Fruit fly (Drosophila melanogaster): ENCODE data around the gene spn-A.
A peak's percentile ranks its signal among the peaks of the same experiment; 100 is the strongest.

spn-A gene

DNA sequence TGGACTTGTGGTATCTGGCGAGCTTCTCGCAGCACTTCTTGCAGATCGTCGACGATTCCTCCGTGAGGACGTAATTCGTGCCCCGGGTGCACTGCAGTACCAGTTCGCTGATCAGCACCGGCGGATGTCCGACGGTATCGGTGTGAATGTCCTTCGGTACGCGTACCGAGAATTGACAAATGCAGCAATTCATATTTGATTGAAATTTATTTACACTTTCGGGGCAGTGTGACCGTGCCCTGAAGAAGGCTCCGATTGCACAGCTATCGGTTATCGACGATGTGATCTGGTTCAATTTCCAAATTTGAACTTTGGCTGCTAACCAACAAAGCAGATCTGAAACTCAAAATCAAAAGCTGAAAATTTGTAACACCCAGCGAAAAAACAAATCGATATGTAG is 19.2 kb downstream of the spn-A start, which contains the start of gene ZIPIC (continued):
- peak; percentile 99 for TF ChIP-seq CG15514 (GFP tag; optimal IDR thresholded peaks at IDR 0.05)
- no peak for TF ChIP-seq GATAe (GFP tag; conservative IDR thresholded peaks at IDR 0.05)
- TF ChIP-seq CG18619 (GFP tag; optimal IDR thresholded peaks at IDR 0.05), result no peak
- no peak for TF ChIP-seq Atf6 (GFP tag; IDR thresholded peaks at IDR 0.05)
- TF ChIP-seq Hr3 (GFP tag; optimal IDR thresholded peaks at IDR 0.05), result no peak
- no peak for TF ChIP-seq danr (GFP tag; IDR thresholded peaks at IDR 0.05)
- no peak for TF ChIP-seq CG10321 (GFP tag; IDR thresholded peaks at IDR 0.05)
- TF ChIP-seq CG2129 (GFP tag; IDR thresholded peaks at IDR 0.05; ENCODE audit: partially characterized antibody), result no peak
- TF ChIP-seq btn (GFP tag; optimal IDR thresholded peaks at IDR 0.05), result no peak
- TF ChIP-seq CG1233 (GFP tag; optimal IDR thresholded peaks at IDR 0.05), result no peak
- peak; percentile 56 for TF ChIP-seq Sin3A (optimal IDR thresholded peaks at IDR 0.05)
- no peak for TF ChIP-seq CoRest (tag; optimal IDR thresholded peaks at IDR 0.05)
- TF ChIP-seq NFAT (GFP tag; IDR thresholded peaks at IDR 0.05), result no peak
- TF ChIP-seq hkb (optimal IDR thresholded peaks at IDR 0.05), result no peak
- no peak for TF ChIP-seq hkb (GFP tag; IDR thresholded peaks at IDR 0.05)
- no peak for TF ChIP-seq CG1529 (GFP tag; optimal IDR thresholded peaks at IDR 0.05)
- no peak for TF ChIP-seq ash1 (GFP tag; optimal IDR thresholded peaks at IDR 0.05)
- 0 out of 2 replicates have a peak, but pooled peaks have one; percentile 20 for TF ChIP-seq CG3847 (GFP tag; IDR thresholded peaks at IDR 0.05)
- TF ChIP-seq dimm (GFP tag; IDR thresholded peaks at IDR 0.05), result no peak
- TF ChIP-seq rib (GFP tag; IDR thresholded peaks at IDR 0.05), result no peak
- TF ChIP-seq Side (GFP tag; optimal IDR thresholded peaks at IDR 0.05), result no peak
- no peak for TF ChIP-seq Dbx (GFP tag; IDR thresholded peaks at IDR 0.05)
- TF ChIP-seq Bdp1 (GFP tag; optimal IDR thresholded peaks at IDR 0.05), result no peak
- TF ChIP-seq YL-1 (GFP tag; optimal IDR thresholded peaks at IDR 0.05), result peak; percentile 70
- TF ChIP-seq HLHmδ (GFP tag; optimal IDR thresholded peaks at IDR 0.05), result no peak
- no peak for TF ChIP-seq Aef1 (GFP tag; IDR thresholded peaks at IDR 0.05)
- peak; percentile 23 for TF ChIP-seq CG17186 (GFP tag; optimal IDR thresholded peaks at IDR 0.05)
- TF ChIP-seq D (optimal IDR thresholded peaks at IDR 0.05), result no peak
- no peak for TF ChIP-seq D (GFP tag; optimal IDR thresholded peaks at IDR 0.05)
- no peak for TF ChIP-seq CG16779 (GFP tag; IDR thresholded peaks at IDR 0.05)
- no peak for TF ChIP-seq Jarid2 (GFP tag; optimal IDR thresholded peaks at IDR 0.05)
- TF ChIP-seq CG2678 (tag; optimal IDR thresholded peaks at IDR 0.05), result no peak
- no peak for TF ChIP-seq crol (GFP tag; IDR thresholded peaks at IDR 0.05)
- no peak for TF ChIP-seq repo (GFP tag; optimal IDR thresholded peaks at IDR 0.05)
- TF ChIP-seq Blimp-1 (GFP tag; optimal IDR thresholded peaks at IDR 0.05), result no peak
- no peak for TF ChIP-seq insv (GFP tag; optimal IDR thresholded peaks at IDR 0.05)
- TF ChIP-seq C15 (GFP tag; IDR thresholded peaks at IDR 0.05), result no peak
- no peak for TF ChIP-seq CG4730 (GFP tag; IDR thresholded peaks at IDR 0.05)
- no peak for TF ChIP-seq CG30403 (GFP tag; optimal IDR thresholded peaks at IDR 0.05)
- no peak for TF ChIP-seq grau (tag; optimal IDR thresholded peaks at IDR 0.05)
- no peak for TF ChIP-seq CG13296 (GFP tag; optimal IDR thresholded peaks at IDR 0.05)
- peak; percentile 65 for TF ChIP-seq stwl (tag; optimal IDR thresholded peaks at IDR 0.05)
- no peak for TF ChIP-seq HLH3B (GFP tag; IDR thresholded peaks at IDR 0.05)
- TF ChIP-seq CG11247 (GFP tag; IDR thresholded peaks at IDR 0.05), result no peak
- peak; percentile 80 for TF ChIP-seq Dp (GFP tag; optimal IDR thresholded peaks at IDR 0.05)
- no peak for TF ChIP-seq CG8089 (GFP tag; optimal IDR thresholded peaks at IDR 0.05)
- no peak for TF ChIP-seq bcd (GFP tag; optimal IDR thresholded peaks at IDR 0.05)
- TF ChIP-seq eve (GFP tag; optimal IDR thresholded peaks at IDR 0.05), result no peak
- no peak for TF ChIP-seq CG5245 (GFP tag; optimal IDR thresholded peaks at IDR 0.05)
- TF ChIP-seq CG17385 (GFP tag; optimal IDR thresholded peaks at IDR 0.05), result no peak
- peak; percentile 84 for TF ChIP-seq Myb (GFP tag; optimal IDR thresholded peaks at IDR 0.05)
- TF ChIP-seq sr (GFP tag; IDR thresholded peaks at IDR 0.05), result no peak
- TF ChIP-seq CG10654 (GFP tag; optimal IDR thresholded peaks at IDR 0.05), result no peak
- TF ChIP-seq dmrt11E (tag; optimal IDR thresholded peaks at IDR 0.05), result no peak
